Fruit fly (Drosophila melanogaster) whole organism, embryonic: ENCODE data around the gene Spn28Dc.

ENCODE experiments used
- CG4328 ChIP-seq: fragments of 200-800 bp; sonication (Bioruptor generic); optimal IDR thresholded peaks from 3 replicates; lab custom pipeline; 2017; ENCODE audit warnings: missing biosample characterization, missing genetic modification reagents, missing genetic modification characterization
- CG6854 ChIP-seq: fragments of 200-800 bp; sonication (Bioruptor generic); optimal IDR thresholded peaks from 3 replicates; lab custom pipeline; 2017; ENCODE audit warnings: missing biosample characterization, mild to moderate bottlenecking, missing genetic modification characterization
- Meics ChIP-seq: fragments of 200-800 bp; sonication (Bioruptor generic); optimal IDR thresholded peaks from 2 replicates; lab custom pipeline; 2017; ENCODE audit warnings: missing biosample characterization, mild to moderate bottlenecking, missing genetic modification characterization
- Optix ChIP-seq: fragments of 200-800 bp; sonication (Bioruptor generic); IDR thresholded peaks from 3 replicates; pipeline ENCODE4 v1.3.6; 2022; ENCODE audit warnings: missing biosample characterization, missing genetic modification characterization
- Sox100B ChIP-seq: fragments of 200-800 bp; sonication (Bioruptor generic); optimal IDR thresholded peaks from 3 replicates; lab custom pipeline; 2018; ENCODE audit warnings: missing biosample characterization, mild to moderate bottlenecking, missing genetic modification characterization
- her ChIP-seq: fragments of 200-800 bp; sonication (Bioruptor generic); optimal IDR thresholded peaks from 2 replicates; lab custom pipeline; 2016; ENCODE audit warnings: missing biosample characterization, missing genetic modification characterization
- nom ChIP-seq: fragments of 200-800 bp; sonication (Bioruptor generic); optimal IDR thresholded peaks from 2 replicates; lab custom pipeline; 2017; ENCODE audit warnings: missing biosample characterization, missing genetic modification characterization, mild to moderate bottlenecking, moderate library complexity, missing genetic modification reagents
- pros ChIP-seq: fragments of 200-800 bp; sonication (Bioruptor generic); optimal IDR thresholded peaks from 3 replicates; lab custom pipeline; 2019; ENCODE audit warnings: missing biosample characterization, mild to moderate bottlenecking, missing genetic modification characterization, moderate library complexity
- run ChIP-seq: fragments of 200-800 bp; sonication (Bioruptor generic); optimal IDR thresholded peaks from 3 replicates; lab custom pipeline; 2018; ENCODE audit warnings: missing biosample characterization, mild to moderate bottlenecking, missing genetic modification characterization
- sisA ChIP-seq: fragments of 200-800 bp; sonication (Bioruptor generic); IDR thresholded peaks from 2 replicates; pipeline ENCODE4 v1.3.6; 2022; ENCODE audit warnings: missing biosample characterization, missing genetic modification characterization

- TF ChIP-seq Optix (GFP tag; lab: Robert Waterston, UW) (no peak), pros (GFP tag; lab: Kevin White, UChicago) (no peak), run (tag; lab: Kevin White, UChicago) (no peak), Meics (no peak), Sox100B (GFP tag; lab: Kevin White, UChicago) (no peak), CG6854 (no peak), sisA (GFP tag; lab: Robert Waterston, UW) (no peak), nom (GFP tag; lab: Kevin White, UChicago) (no peak), her (GFP tag; lab: Kevin White, UChicago) (no peak), CG4328 (GFP tag; lab: Kevin White, UChicago) (no peak)
Measured at dm6 chr2L:7970001-7970400, 37.0 kb downstream of the Spn28Dc start.
